Fruit fly (Drosophila melanogaster) whole organism, wandering third instar larva: Measurements from ENCODE around the gene witty.
A peak's percentile ranks its signal among the peaks of the same experiment; 100 is the strongest.

ENCODE experiments used
- Abd-B ChIP-seq: fragments of >200 bp; optimal IDR thresholded peaks from 2 replicates; lab custom pipeline; 2017; ENCODE audit warnings: missing biosample characterization, missing genetic modification characterization
- CG32264 ChIP-seq: fragments of 200-800 bp; sonication (Bioruptor generic); optimal IDR thresholded peaks from 2 replicates; lab custom pipeline; 2016; ENCODE audit warnings: missing biosample characterization, missing genetic modification characterization
- CG9705 ChIP-seq: fragments of 200-800 bp; sonication (Bioruptor generic); optimal IDR thresholded peaks from 2 replicates; lab custom pipeline; 2018; ENCODE audit warnings: missing biosample characterization, mild to moderate bottlenecking, missing genetic modification characterization
- CrebA ChIP-seq: fragments of 200-800 bp; sonication (Bioruptor generic); optimal IDR thresholded peaks from 2 replicates; lab custom pipeline; 2016; ENCODE audit warnings: missing biosample characterization, mild to moderate bottlenecking, missing genetic modification characterization, borderline replicate concordance
- Dfd ChIP-seq: fragments of >200 bp; optimal IDR thresholded peaks from 2 replicates; lab custom pipeline; 2017; ENCODE audit warnings: missing biosample characterization, missing genetic modification characterization
- Dif ChIP-seq: fragments of 200-275, 200-300 bp; sonication (Bioruptor generic); optimal IDR thresholded peaks from 2 replicates; lab custom pipeline; 2018; ENCODE audit warnings: missing biosample characterization, missing genetic modification characterization; ENCODE audit not compliant: partially characterized antibody
- GATAd ChIP-seq: sonication (Bioruptor generic); optimal IDR thresholded peaks from 2 replicates; lab custom pipeline; 2016; ENCODE audit warnings: missing biosample characterization, missing genetic modification characterization
- HLH106 ChIP-seq: fragments of 200-800 bp; optimal IDR thresholded peaks from 3 replicates; lab custom pipeline; 2019; ENCODE audit warnings: missing biosample characterization, mild to moderate bottlenecking, missing genetic modification characterization, moderate library complexity
- Hnf4 ChIP-seq: fragments of 200-800 bp; sonication (Bioruptor generic); optimal IDR thresholded peaks from 2 replicates; lab custom pipeline; 2016; ENCODE audit warnings: missing biosample characterization, mild to moderate bottlenecking, missing genetic modification characterization
- Hr78 ChIP-seq: fragments of >200 bp; optimal IDR thresholded peaks from 2 replicates; lab custom pipeline; 2017; ENCODE audit warnings: missing biosample characterization, missing genetic modification characterization
- Hr83 ChIP-seq: fragments of 200-300 bp; sonication (Bioruptor generic); optimal IDR thresholded peaks from 2 replicates; lab custom pipeline; 2016; ENCODE audit warnings: missing biosample characterization, mild to moderate bottlenecking, missing genetic modification characterization, moderate library complexity; ENCODE audit not compliant: poor library complexity, severe bottlenecking
- Jra ChIP-seq: sonication (Bioruptor generic); optimal IDR thresholded peaks from 2 replicates; lab custom pipeline; 2016; ENCODE audit warnings: missing biosample characterization, missing genetic modification characterization
- Mio ChIP-seq: sonication (Bioruptor generic); optimal IDR thresholded peaks from 2 replicates; lab custom pipeline; 2016; ENCODE audit warnings: missing biosample characterization, missing genetic modification characterization
- Myc ChIP-seq: fragments of >200 bp; optimal IDR thresholded peaks from 2 replicates; lab custom pipeline; 2017
- N ChIP-seq: fragments of >200 bp; optimal IDR thresholded peaks from 2 replicates; lab custom pipeline; 2018; ENCODE audit warnings: missing biosample characterization, missing external identifiers, missing genetic modification characterization
- OdsH ChIP-seq: fragments of 200-800 bp; sonication (Bioruptor generic); optimal IDR thresholded peaks from 2 replicates; lab custom pipeline; 2016; ENCODE audit warnings: missing biosample characterization, mild to moderate bottlenecking, missing genetic modification characterization
- Rel ChIP-seq, 2 experiments: fragments of 200-800 bp; sonication (Bioruptor generic) in 1 of 2; optimal IDR thresholded peaks; 2 replicates in 1 of 2; 3 replicates in 1 of 2; lab custom pipeline; 2016 to 2019; ENCODE audit warnings: mild to moderate bottlenecking in 2 of 2, missing biosample characterization in 2 of 2, missing genetic modification characterization in 2 of 2, moderate library complexity in 1 of 2
- Sp1 ChIP-seq: fragments of 200-800 bp; sonication (Bioruptor generic); optimal IDR thresholded peaks from 3 replicates; lab custom pipeline; 2019; ENCODE audit warnings: missing biosample characterization, mild to moderate bottlenecking, missing genetic modification characterization, moderate library complexity
- Vsx2 ChIP-seq: fragments of 200-300, 225-300 bp; sonication (Bioruptor generic); optimal IDR thresholded peaks from 2 replicates; lab custom pipeline; 2018; ENCODE audit warnings: missing biosample characterization, missing genetic modification characterization; ENCODE audit not compliant: partially characterized antibody
- br ChIP-seq: fragments of 200-800 bp; sonication (Bioruptor generic); optimal IDR thresholded peaks from 2 replicates; lab custom pipeline; 2016; ENCODE audit warnings: missing biosample characterization, missing genetic modification characterization
- brk ChIP-seq: fragments of 200-800 bp; sonication (Bioruptor generic); optimal IDR thresholded peaks from 2 replicates; lab custom pipeline; 2016; ENCODE audit warnings: missing biosample characterization, mild to moderate bottlenecking, missing genetic modification characterization
- dl ChIP-seq, 2 experiments: fragments of 175-275, 200-275 bp in 1 of 2; fragments of 200-275 bp in 1 of 2; sonication (Bioruptor generic); optimal IDR thresholded peaks; lab custom pipeline; 2018; ENCODE audit warnings: mild to moderate bottlenecking in 2 of 2, missing biosample characterization in 2 of 2, missing genetic modification characterization in 2 of 2, moderate library complexity in 2 of 2; ENCODE audit not compliant: partially characterized antibody in 2 of 2, insufficient read depth in 1 of 2
- dmrt93B ChIP-seq: fragments of 200-800 bp; sonication (Bioruptor generic); optimal IDR thresholded peaks from 2 replicates; lab custom pipeline; 2018; ENCODE audit warnings: missing biosample characterization, mild to moderate bottlenecking, missing genetic modification characterization
- dsf ChIP-seq: sonication (Bioruptor generic); optimal IDR thresholded peaks from 2 replicates; lab custom pipeline; 2016; ENCODE audit warnings: missing biosample characterization, missing genetic modification characterization, borderline replicate concordance
- ey ChIP-seq: fragments of 200-800 bp; sonication (Bioruptor generic); optimal IDR thresholded peaks from 2 replicates; lab custom pipeline; 2016; ENCODE audit warnings: missing biosample characterization, missing genetic modification characterization
- foxo ChIP-seq, 2 experiments: fragments of 200-800 bp; sonication (Bioruptor generic); optimal IDR thresholded peaks; 2 replicates in 1 of 2; 3 replicates in 1 of 2; lab custom pipeline; 2016 to 2017; ENCODE audit warnings: missing biosample characterization in 2 of 2, missing genetic modification characterization in 2 of 2
- fru ChIP-seq: fragments of 200-800 bp; sonication (Bioruptor generic); optimal IDR thresholded peaks from 3 replicates; lab custom pipeline; 2016; ENCODE audit warnings: missing biosample characterization, mild to moderate bottlenecking, missing genetic modification characterization
- h ChIP-seq: fragments of 200-800 bp; sonication (Bioruptor generic); optimal IDR thresholded peaks from 3 replicates; lab custom pipeline; 2016; ENCODE audit warnings: missing biosample characterization, mild to moderate bottlenecking, missing genetic modification characterization
- jim ChIP-seq: fragments of 175-275, 200-325 bp; sonication (Bioruptor generic); optimal IDR thresholded peaks from 2 replicates; lab custom pipeline; 2016; ENCODE audit warnings: missing biosample characterization, mild to moderate bottlenecking, missing genetic modification characterization
- lola ChIP-seq: fragments of >200 bp; optimal IDR thresholded peaks from 2 replicates; lab custom pipeline; 2017; ENCODE audit warnings: missing biosample characterization, missing genetic modification characterization
- pan ChIP-seq: fragments of >200 bp; optimal IDR thresholded peaks from 2 replicates; lab custom pipeline; 2017
- psq ChIP-seq: fragments of 200-800 bp; sonication (Bioruptor generic); optimal IDR thresholded peaks from 3 replicates; lab custom pipeline; 2017; ENCODE audit warnings: missing biosample characterization, mild to moderate bottlenecking, missing genetic modification characterization, moderate library complexity
- rgr ChIP-seq: fragments of 200-800 bp; sonication (Bioruptor generic); optimal IDR thresholded peaks from 3 replicates; lab custom pipeline; 2016; ENCODE audit warnings: missing biosample characterization, mild to moderate bottlenecking, missing genetic modification characterization
- sage ChIP-seq: fragments of 200-800 bp; sonication (Bioruptor generic); optimal IDR thresholded peaks from 2 replicates; lab custom pipeline; 2016; ENCODE audit warnings: missing biosample characterization, mild to moderate bottlenecking, missing genetic modification characterization
- sv ChIP-seq: fragments of 200-800 bp; sonication (Bioruptor generic); optimal IDR thresholded peaks from 3 replicates; lab custom pipeline; 2016; ENCODE audit warnings: missing biosample characterization, missing genetic modification characterization
- tai ChIP-seq: sonication (Bioruptor generic); optimal IDR thresholded peaks from 2 replicates; lab custom pipeline; 2016; ENCODE audit warnings: missing biosample characterization, missing genetic modification characterization
- usp ChIP-seq: fragments of >200 bp; optimal IDR thresholded peaks from 2 replicates; lab custom pipeline; 2017; ENCODE audit warnings: missing biosample characterization, missing genetic modification characterization
- woc ChIP-seq: sonication (Bioruptor generic); optimal IDR thresholded peaks from 2 replicates; lab custom pipeline; 2016; ENCODE audit warnings: missing biosample characterization, mild to moderate bottlenecking, missing genetic modification characterization

The witty gene

DNA sequence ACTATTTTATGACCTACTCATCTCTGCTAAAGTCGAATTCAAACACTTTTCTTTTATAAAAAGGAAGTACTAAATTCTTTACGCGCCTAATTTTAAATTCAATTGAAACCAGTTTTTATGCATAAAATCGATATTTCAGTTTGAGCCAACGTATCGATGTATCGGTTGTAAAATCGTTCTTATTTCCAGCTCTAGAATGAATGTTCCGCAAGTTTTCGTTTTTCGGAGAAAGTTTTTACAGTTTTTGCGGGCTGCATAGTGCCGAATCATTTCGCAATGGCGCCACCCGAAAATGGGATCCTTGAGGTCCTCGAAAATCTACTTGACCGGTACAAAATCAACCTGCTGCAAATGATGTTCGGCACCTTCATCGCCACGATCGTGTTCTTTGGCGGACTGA, 32.7 kb upstream of the witty start, which contains the start of gene CG7840:
Gene CG7840, plus strand, starts transcription at position 178 of the 400 bp plus-strand sequence.
- no peak for TF ChIP-seq sv (GFP tag; lab: Kevin White, UChicago)
- TF ChIP-seq HLH106 (tag; lab: Kevin White, UChicago): no peak
- no peak for TF ChIP-seq lola (GFP tag; lab: Kevin White, UChicago)
- no peak for TF ChIP-seq br (GFP tag; lab: Kevin White, UChicago)
- TF ChIP-seq, all 38 proteins: peak for 0

DNA sequence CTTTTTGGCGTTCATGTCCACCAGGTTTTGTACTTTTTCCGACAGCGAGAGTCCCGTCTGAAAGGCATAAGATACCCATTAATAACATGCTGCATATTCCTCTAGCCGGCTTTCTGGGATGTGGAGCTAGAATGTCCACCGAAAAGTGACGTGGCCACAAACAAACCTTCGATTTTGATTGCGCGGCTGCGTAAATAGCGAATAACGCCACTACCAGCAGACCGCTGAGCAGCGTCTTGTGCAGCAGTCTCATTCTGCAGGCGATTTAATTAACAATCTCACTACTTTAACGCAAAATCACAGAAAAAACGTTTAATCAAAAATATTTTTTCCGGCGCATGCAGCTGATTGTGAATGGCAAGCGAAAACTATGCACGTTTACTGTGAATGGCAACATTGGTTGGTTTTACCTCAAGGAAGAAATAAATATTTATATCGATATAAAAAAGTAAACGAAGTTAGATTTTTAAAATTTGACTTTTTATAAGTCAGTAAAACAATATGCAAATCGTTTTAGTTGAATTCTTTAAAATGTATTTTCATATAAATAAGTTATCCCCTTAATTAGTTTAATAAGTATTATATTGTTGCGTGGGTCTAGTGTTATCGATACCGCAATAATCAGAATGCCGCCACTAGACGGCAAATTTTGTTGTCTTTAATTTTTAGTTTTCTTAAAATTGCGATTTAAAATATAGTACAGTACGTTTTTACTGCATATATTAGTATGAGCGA, 30.1 kb upstream of the witty start, which contains the start of the genes Ostgamma and Mettl14:
Gene Ostgamma, minus strand, starts transcription at position 376 of the 735 bp plus-strand sequence.
Gene Mettl14, plus strand, starts transcription at position 611 of the 735 bp plus-strand sequence.
- no peak for TF ChIP-seq lola (GFP tag; lab: Kevin White, UChicago)
- TF ChIP-seq Hr83 (GFP tag; lab: Kevin White, UChicago): no peak
- TF ChIP-seq usp (GFP tag; lab: Kevin White, UChicago): no peak
- peak; percentile 24 for TF ChIP-seq OdsH
- no peak for TF ChIP-seq GATAd
- TF ChIP-seq Dif (GFP tag; lab: Kevin White, UChicago): no peak
- no peak for TF ChIP-seq tai (GFP tag; lab: Kevin White, UChicago)
- TF ChIP-seq Hnf4 (GFP tag; lab: Kevin White, UChicago): no peak
- no peak for TF ChIP-seq CG32264 (GFP tag; lab: Kevin White, UChicago)
- peak; percentile 40 for TF ChIP-seq Jra (GFP tag; lab: Kevin White, UChicago)
- TF ChIP-seq Mio: no peak
- no peak for TF ChIP-seq rgr (GFP tag; lab: Kevin White, UChicago)
- peak; percentile 8 for TF ChIP-seq Myc (lab: Kevin White, UChicago)
- TF ChIP-seq N (GFP tag; lab: Kevin White, UChicago): no peak
- TF ChIP-seq CrebA (GFP tag; lab: Kevin White, UChicago): no peak
- no peak for TF ChIP-seq Rel (GFP tag; optimal IDR thresholded peaks at IDR 0.05; lab: Kevin White, UChicago)
- TF ChIP-seq Rel (tag; optimal IDR thresholded peaks at IDR 0.05; lab: Kevin White, UChicago): peak; percentile 46
- no peak for TF ChIP-seq fru (GFP tag; lab: Kevin White, UChicago)
- TF ChIP-seq woc (GFP tag; lab: Kevin White, UChicago): no peak
- TF ChIP-seq CG9705 (GFP tag; lab: Kevin White, UChicago): no peak
- peak; percentile 21 for TF ChIP-seq HLH106 (tag; lab: Kevin White, UChicago)
- TF ChIP-seq Vsx2 (GFP tag; lab: Kevin White, UChicago): no peak
- no peak for TF ChIP-seq ey (GFP tag; lab: Kevin White, UChicago)
- no peak for TF ChIP-seq h (GFP tag; lab: Kevin White, UChicago)
- TF ChIP-seq brk (GFP tag; lab: Kevin White, UChicago): no peak
- TF ChIP-seq dl (GFP tag; optimal IDR thresholded peaks at IDR 0.05; lab: Kevin White, UChicago; ENCODE audit: insufficient read depth in 1 of 2, partially characterized antibody in 2 of 2): no peak
- TF ChIP-seq Abd-B: no peak
- TF ChIP-seq Sp1 (GFP tag; lab: Kevin White, UChicago): no peak
- TF ChIP-seq pan: no peak
- peak; percentile 15 for TF ChIP-seq sv (GFP tag; lab: Kevin White, UChicago)
- no peak for TF ChIP-seq Hr78
- no peak for TF ChIP-seq dmrt93B (GFP tag; lab: Kevin White, UChicago)
- TF ChIP-seq sage (GFP tag; lab: Kevin White, UChicago): no peak
- TF ChIP-seq Dfd (GFP tag; lab: Kevin White, UChicago): no peak
- TF ChIP-seq psq: peak; percentile 9
- TF ChIP-seq jim (GFP tag; lab: Kevin White, UChicago): no peak
- peak; percentile 29 for TF ChIP-seq dsf (GFP tag; lab: Kevin White, UChicago)
- TF ChIP-seq br (GFP tag; lab: Kevin White, UChicago): no peak
- no peak for TF ChIP-seq foxo (GFP tag; optimal IDR thresholded peaks at IDR 0.05; lab: Kevin White, UChicago)
- TF ChIP-seq, all 38 proteins: peak for 8
